Fruit fly (Drosophila melanogaster): ENCODE data around the gene mus304.

mus304 gene

dm6 chr3L:18064632-18065482 lies 44.8 kb upstream of the mus304 start, which contains the start of gene Eip75B (continued):
- peak; percentile 74 for TF ChIP-seq CG32006 (GFP tag; optimal IDR thresholded peaks at IDR 0.05)
- TF ChIP-seq CG9139 (GFP tag; optimal IDR thresholded peaks at IDR 0.05): no peak
- TF ChIP-seq achi (GFP tag; optimal IDR thresholded peaks at IDR 0.05): peak; percentile 72
- TF ChIP-seq CG11762 (GFP tag; optimal IDR thresholded peaks at IDR 0.05; ENCODE audit: insufficient read depth): peak; percentile 16
- peak; percentile 86 for TF ChIP-seq svp (GFP tag)
- peak; percentile 11; the same call in 1 of the 2 replicates for TF ChIP-seq Gug (GFP tag; IDR thresholded peaks at IDR 0.05)
- TF ChIP-seq Hr4 (GFP tag; optimal IDR thresholded peaks at IDR 0.05): peak; percentile 68
- TF ChIP-seq CG8319 (GFP tag; optimal IDR thresholded peaks at IDR 0.05): peak; percentile 50
- TF ChIP-seq CG8119 (GFP tag; IDR thresholded peaks at IDR 0.05): peak; percentile 56; the same call in 2 of the 3 replicates
- peak; percentile 43 for TF ChIP-seq Ets21C (GFP tag; optimal IDR thresholded peaks at IDR 0.05)
- TF ChIP-seq CG16779 (tag; optimal IDR thresholded peaks at IDR 0.05): peak; percentile 4
- peak; percentile 67 for TF ChIP-seq CG10631 (GFP tag; optimal IDR thresholded peaks at IDR 0.05)
- peak; percentile 78 for TF ChIP-seq Sox14 (GFP tag; optimal IDR thresholded peaks at IDR 0.05)
- TF ChIP-seq CG10669 (GFP tag; optimal IDR thresholded peaks at IDR 0.05): peak; percentile 58
- TF ChIP-seq OdsH (GFP tag; optimal IDR thresholded peaks at IDR 0.05): peak; percentile 71
- TF ChIP-seq CG7368 (GFP tag; optimal IDR thresholded peaks at IDR 0.05): no peak
- peak; percentile 41 for TF ChIP-seq CG3919 (GFP tag; optimal IDR thresholded peaks at IDR 0.05)
- peak; percentile 66; the same call in 2 of the 3 replicates for TF ChIP-seq CG6163 (GFP tag; IDR thresholded peaks at IDR 0.05)

- TF ChIP-seq CG8319 (GFP tag; optimal IDR thresholded peaks at IDR 0.05): no peak
- peak; percentile 16 for TF ChIP-seq Eip78C (GFP tag)
These were observed 39.6 kb upstream of the mus304 start, which contains the start of gene CG44006 for dm6 chr3L:18070050-18070449. CG44006 (minus strand) TSS chr3L:18070150.

- TF ChIP-seq CG8119 (GFP tag; IDR thresholded peaks at IDR 0.05): no peak
- TF ChIP-seq vri (GFP tag; optimal IDR thresholded peaks at IDR 0.05): no peak
- no peak for TF ChIP-seq CG8632 (GFP tag; optimal IDR thresholded peaks at IDR 0.05)
- TF ChIP-seq fd85E (GFP tag; optimal IDR thresholded peaks at IDR 0.05): no peak
- TF ChIP-seq Eip93F (GFP tag; optimal IDR thresholded peaks at IDR 0.05): no peak
- no peak for TF ChIP-seq CG6163 (GFP tag; IDR thresholded peaks at IDR 0.05)
- TF ChIP-seq CG8319 (GFP tag; optimal IDR thresholded peaks at IDR 0.05): no peak
- TF ChIP-seq fd59A (GFP tag; optimal IDR thresholded peaks at IDR 0.05): no peak
- TF ChIP-seq CG11762 (GFP tag; optimal IDR thresholded peaks at IDR 0.05; ENCODE audit: insufficient read depth): no peak
- no peak for TF ChIP-seq Hr4 (GFP tag; optimal IDR thresholded peaks at IDR 0.05)
- no peak for TF ChIP-seq cyc (GFP tag; optimal IDR thresholded peaks at IDR 0.05)
These were observed 37.6 kb upstream of the mus304 start, which contains the start of gene CG44005 for dm6 chr3L:18072023-18072422. CG44005 (minus strand) TSS chr3L:18072123.

- TF ChIP-seq Eip78C (GFP tag) (peak; percentile 65), CG6808 (GFP tag; optimal IDR thresholded peaks at IDR 0.05) (peak; percentile 5), fd85E (GFP tag; optimal IDR thresholded peaks at IDR 0.05) (no peak), svp (GFP tag) (peak; percentile 47), CG6854 (GFP tag; optimal IDR thresholded peaks at IDR 0.05) (peak; percentile 21), Sox102F (GFP tag; optimal IDR thresholded peaks at IDR 0.05) (no peak), CG6163 (GFP tag; IDR thresholded peaks at IDR 0.05) (no peak), CG6276 (GFP tag; optimal IDR thresholded peaks at IDR 0.05) (peak; percentile 59), Gug (GFP tag; IDR thresholded peaks at IDR 0.05) (no peak), ss (GFP tag; optimal IDR thresholded peaks at IDR 0.05) (peak in 1 of 2 experiments; percentile 45), CG11762 (GFP tag; optimal IDR thresholded peaks at IDR 0.05; ENCODE audit: insufficient read depth) (no peak)
These were observed 36.0 kb upstream of the mus304 start, which contains the start of gene CG44004 for dm6 chr3L:18073559-18074134. CG44004 (minus strand) TSS chr3L:18073863.

- TF ChIP-seq net (GFP tag; optimal IDR thresholded peaks at IDR 0.05) (peak; percentile 3), Sox15 (GFP tag; optimal IDR thresholded peaks at IDR 0.05) (no peak), fd85E (GFP tag; optimal IDR thresholded peaks at IDR 0.05) (no peak), CG11294 (GFP tag; IDR thresholded peaks at IDR 0.05) (no peak), CG15336 (GFP tag; IDR thresholded peaks at IDR 0.05) (peak; percentile 33), CG6163 (GFP tag; IDR thresholded peaks at IDR 0.05) (no peak), CG31627 (GFP tag; optimal IDR thresholded peaks at IDR 0.05) (no peak), Eip75B (GFP tag; optimal IDR thresholded peaks at IDR 0.05) (peak; percentile 1), Smox (GFP tag; optimal IDR thresholded peaks at IDR 0.05) (no peak), Sox14 (GFP tag; optimal IDR thresholded peaks at IDR 0.05) (no peak), esn (GFP tag; optimal IDR thresholded peaks at IDR 0.05) (no peak), Hr38 (GFP tag; optimal IDR thresholded peaks at IDR 0.05) (no peak), Ets96B (tag; optimal IDR thresholded peaks at IDR 0.05) (no peak), CG9139 (GFP tag; optimal IDR thresholded peaks at IDR 0.05) (no peak), CG16779 (tag; optimal IDR thresholded peaks at IDR 0.05) (no peak), acj6 (GFP tag; optimal IDR thresholded peaks at IDR 0.05) (no peak)
These were observed 34.6 kb upstream of the mus304 start for dm6 chr3L:18074988-18075387.
